Fruit fly (Drosophila melanogaster): ENCODE measurements around the gene CG31975.

Gene CG31975

DNA sequence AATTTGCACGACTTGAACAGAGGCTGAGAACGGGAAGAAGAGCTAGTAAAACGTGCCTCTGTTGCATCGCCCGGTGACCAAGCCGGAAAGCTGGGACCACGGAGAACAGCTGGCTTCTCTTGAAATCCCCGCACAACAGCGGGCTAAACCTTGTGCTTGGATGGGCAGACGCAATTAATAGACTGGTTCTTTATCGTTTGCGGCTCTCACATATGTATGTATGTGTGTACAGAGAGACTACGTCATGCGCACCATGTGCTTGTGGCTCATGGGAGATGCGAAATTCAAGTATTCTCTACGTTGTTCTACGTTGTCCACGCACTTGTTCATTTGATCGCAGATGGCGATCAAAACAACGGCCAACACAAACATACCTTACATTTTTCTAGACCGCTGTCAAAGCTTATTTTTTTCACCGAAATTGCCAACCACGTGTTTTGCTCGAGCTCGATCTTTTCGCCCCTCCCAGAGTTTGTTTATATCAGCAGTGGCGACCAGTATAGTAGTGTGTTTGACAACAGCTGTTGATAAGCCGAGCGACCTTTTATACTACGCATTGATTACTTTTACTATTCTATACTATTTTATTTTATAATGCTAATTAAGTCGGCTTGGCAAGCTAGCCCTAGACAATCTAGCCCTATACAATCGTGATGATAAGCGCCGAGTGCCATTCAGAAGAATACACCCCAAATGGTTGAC lies 31.5 kb downstream of the CG31975 start (continued):
- no peak for TF ChIP-seq lov (optimal IDR thresholded peaks at IDR 0.05)
- no peak for TF ChIP-seq lov (GFP tag; IDR thresholded peaks at IDR 0.05)
- TF ChIP-seq hkb (optimal IDR thresholded peaks at IDR 0.05) = no peak
- no peak for TF ChIP-seq hkb (GFP tag; IDR thresholded peaks at IDR 0.05)
- no peak for TF ChIP-seq H2.0 (GFP tag; IDR thresholded peaks at IDR 0.05)
- TF ChIP-seq CG32767 (GFP tag; IDR thresholded peaks at IDR 0.05) = no peak; the same call in 1 of the 2 replicates
- TF ChIP-seq btn (GFP tag; optimal IDR thresholded peaks at IDR 0.05) = no peak
- no peak for TF ChIP-seq CG14014 (GFP tag; IDR thresholded peaks at IDR 0.05)
- TF ChIP-seq CG17568 (GFP tag; optimal IDR thresholded peaks at IDR 0.05) = no peak
- no peak for TF ChIP-seq dati (GFP tag; IDR thresholded peaks at IDR 0.05)
- no peak for TF ChIP-seq CoRest (tag; optimal IDR thresholded peaks at IDR 0.05)
- TF ChIP-seq prd (optimal IDR thresholded peaks at IDR 0.05) = no peak
- no peak for TF ChIP-seq prd (GFP tag; IDR thresholded peaks at IDR 0.05)
- TF ChIP-seq tx (GFP tag; optimal IDR thresholded peaks at IDR 0.05) = peak; percentile 4
- no peak for TF ChIP-seq Asciz (GFP tag; optimal IDR thresholded peaks at IDR 0.05)
- TF ChIP-seq CG15479 (GFP tag; optimal IDR thresholded peaks at IDR 0.05) = no peak
- TF ChIP-seq ssp (GFP tag; IDR thresholded peaks at IDR 0.05) = no peak
- no peak for TF ChIP-seq CG11456 (GFP tag; IDR thresholded peaks at IDR 0.05)
- no peak for TF ChIP-seq Dip2 (GFP tag; IDR thresholded peaks at IDR 0.05)
- peak; percentile 57 for TF ChIP-seq ewg (GFP tag; optimal IDR thresholded peaks at IDR 0.05)
- TF ChIP-seq run (tag; optimal IDR thresholded peaks at IDR 0.05) = no peak
- TF ChIP-seq chinmo (GFP tag; IDR thresholded peaks at IDR 0.05; ENCODE audit: partially characterized antibody) = peak; percentile 86; the same call in 3 of the 4 replicates
- peak; percentile 41 for TF ChIP-seq CG9437 (GFP tag; optimal IDR thresholded peaks at IDR 0.05)
- TF ChIP-seq gt (GFP tag; IDR thresholded peaks at IDR 0.05) = no peak
- TF ChIP-seq fd96Cb (tag; optimal IDR thresholded peaks at IDR 0.05) = no peak
- TF ChIP-seq eve (GFP tag; optimal IDR thresholded peaks at IDR 0.05) = no peak
- no peak for TF ChIP-seq CG12942 (GFP tag; optimal IDR thresholded peaks at IDR 0.05)
- TF ChIP-seq CG17802 (tag; optimal IDR thresholded peaks at IDR 0.05) = no peak
- peak; percentile 41 for TF ChIP-seq lab (GFP tag; optimal IDR thresholded peaks at IDR 0.05)
- TF ChIP-seq CG7786 (GFP tag; optimal IDR thresholded peaks at IDR 0.05) = no peak
- no peak for TF ChIP-seq crol (GFP tag; IDR thresholded peaks at IDR 0.05)
- TF ChIP-seq CG11398 (GFP tag; optimal IDR thresholded peaks at IDR 0.05) = no peak
- no peak for TF ChIP-seq Mrtf (GFP tag; IDR thresholded peaks at IDR 0.05)
- TF ChIP-seq peb (GFP tag; IDR thresholded peaks at IDR 0.05) = no peak
- no peak for TF ChIP-seq her (GFP tag; optimal IDR thresholded peaks at IDR 0.05)
- no peak for TF ChIP-seq CG6272 (GFP tag; IDR thresholded peaks at IDR 0.05)
- TF ChIP-seq Tbp (GFP tag; optimal IDR thresholded peaks at IDR 0.05) = no peak
- TF ChIP-seq CG12769 (tag; optimal IDR thresholded peaks at IDR 0.05) = peak; percentile 67
- TF ChIP-seq Six4 (GFP tag; optimal IDR thresholded peaks at IDR 0.05) = no peak
- TF ChIP-seq CG32772 (GFP tag; IDR thresholded peaks at IDR 0.05) = no peak
- no peak for TF ChIP-seq bcd (GFP tag; optimal IDR thresholded peaks at IDR 0.05)
- TF ChIP-seq ham (GFP tag; IDR thresholded peaks at IDR 0.05) = no peak
- TF ChIP-seq cg (GFP tag; optimal IDR thresholded peaks at IDR 0.05) = peak; percentile 67
- TF ChIP-seq CG1529 (GFP tag; optimal IDR thresholded peaks at IDR 0.05) = no peak
- no peak for TF ChIP-seq CG17361 (GFP tag; IDR thresholded peaks at IDR 0.05)
- no peak for TF ChIP-seq bigmax (GFP tag; optimal IDR thresholded peaks at IDR 0.05)
- TF ChIP-seq CG10267 (tag; optimal IDR thresholded peaks at IDR 0.05) = no peak
- TF ChIP-seq CG2120 (GFP tag; optimal IDR thresholded peaks at IDR 0.05) = peak; percentile 19
- no peak for TF ChIP-seq pfk (GFP tag; optimal IDR thresholded peaks at IDR 0.05)
- TF ChIP-seq h (optimal IDR thresholded peaks at IDR 0.05) = no peak
- no peak for TF ChIP-seq B-H1 (GFP tag; IDR thresholded peaks at IDR 0.05)
- no peak for TF ChIP-seq CG4360 (GFP tag; IDR thresholded peaks at IDR 0.05)
- peak; percentile 22 for TF ChIP-seq kah (GFP tag; optimal IDR thresholded peaks at IDR 0.05)
